Fruit fly (Drosophila melanogaster) whole organism, embryonic: ENCODE results near the gene Cpr64Ad.

ENCODE experiments used
- Atf6 ChIP-seq: fragments of 200-800 bp; sonication (Bioruptor generic); IDR thresholded peaks from 2 replicates; pipeline ENCODE4 v1.3.6; 2022; ENCODE audit warnings: missing biosample characterization, missing genetic modification characterization
- CG10209 ChIP-seq: fragments of 200-800 bp; sonication (Bioruptor generic); optimal IDR thresholded peaks from 3 replicates; lab custom pipeline; 2017; ENCODE audit warnings: missing biosample characterization, mild to moderate bottlenecking, missing genetic modification characterization, missing genetic modification reagents
- CG1024 ChIP-seq: fragments of 200-800 bp; sonication (Bioruptor generic); IDR thresholded peaks from 2 replicates; pipeline ENCODE4 v1.3.6; 2022; ENCODE audit warnings: missing biosample characterization, missing genetic modification characterization
- CG10959 ChIP-seq: fragments of 200-800 bp; sonication (Bioruptor generic); IDR thresholded peaks from 2 replicates; pipeline ENCODE4 v1.3.6; 2022; ENCODE audit warnings: missing biosample characterization, missing genetic modification characterization
- CG11695 ChIP-seq: fragments of 200-800 bp; sonication (Bioruptor generic); IDR thresholded peaks from 3 replicates; pipeline ENCODE4 v1.3.6; 2022; ENCODE audit warnings: missing biosample characterization, missing genetic modification characterization
- CG12104 ChIP-seq: fragments of 200-800 bp; sonication (Bioruptor generic); optimal IDR thresholded peaks from 3 replicates; lab custom pipeline; 2016; ENCODE audit warnings: missing biosample characterization, missing genetic modification characterization
- CG15479 ChIP-seq: fragments of 200-800 bp; sonication (Bioruptor generic); optimal IDR thresholded peaks from 3 replicates; lab custom pipeline; 2019; ENCODE audit warnings: missing biosample characterization, mild to moderate bottlenecking, missing genetic modification characterization, moderate library complexity
- CG15696 ChIP-seq: fragments of 200-800 bp; sonication (Bioruptor generic); optimal IDR thresholded peaks from 2 replicates; lab custom pipeline; 2019; ENCODE audit warnings: missing biosample characterization, mild to moderate bottlenecking, missing genetic modification characterization, moderate library complexity
- CG17802 ChIP-seq: fragments of 200-800 bp; sonication (Bioruptor generic); optimal IDR thresholded peaks from 2 replicates; lab custom pipeline; 2018; ENCODE audit warnings: missing biosample characterization, mild to moderate bottlenecking, missing genetic modification characterization, moderate library complexity
- CG2120 ChIP-seq: fragments of 200-800 bp; sonication (Bioruptor generic); optimal IDR thresholded peaks from 3 replicates; lab custom pipeline; 2016; ENCODE audit warnings: missing biosample characterization, missing genetic modification characterization
- CG2199 ChIP-seq: fragments of 200-800 bp; sonication (Bioruptor generic); IDR thresholded peaks from 3 replicates; pipeline ENCODE4 v1.3.6; 2022; ENCODE audit warnings: missing biosample characterization, missing genetic modification characterization
- CG2202 ChIP-seq: fragments of 200-800 bp; sonication (Bioruptor generic); optimal IDR thresholded peaks from 2 replicates; lab custom pipeline; 2018; ENCODE audit warnings: missing biosample characterization, mild to moderate bottlenecking, missing genetic modification characterization
- CG31365 ChIP-seq: fragments of 200-800 bp; sonication (Bioruptor generic); optimal IDR thresholded peaks from 2 replicates; lab custom pipeline; 2018; ENCODE audit warnings: missing biosample characterization, mild to moderate bottlenecking, missing genetic modification characterization
- CG3407 ChIP-seq: fragments of 200-800 bp; sonication (Bioruptor generic); optimal IDR thresholded peaks from 2 replicates; lab custom pipeline; 2018; ENCODE audit warnings: missing biosample characterization, mild to moderate bottlenecking, missing genetic modification characterization
- CG4360 ChIP-seq: fragments of 200-800 bp; sonication (Bioruptor generic); IDR thresholded peaks from 2 replicates; pipeline ENCODE4 v1.3.6; 2022; ENCODE audit warnings: missing biosample characterization, missing genetic modification characterization
- CG4730 ChIP-seq: fragments of 200-800 bp; sonication (Bioruptor generic); IDR thresholded peaks from 2 replicates; pipeline ENCODE4 v1.3.6; 2022; ENCODE audit warnings: missing biosample characterization, missing genetic modification characterization
- CG7271 ChIP-seq: fragments of 200-800 bp; sonication (Bioruptor generic); optimal IDR thresholded peaks from 2 replicates; lab custom pipeline; 2018; ENCODE audit warnings: missing biosample characterization, mild to moderate bottlenecking, missing genetic modification characterization, moderate library complexity
- CTCF ChIP-seq: fragments of 200-800 bp; sonication (Bioruptor generic); optimal IDR thresholded peaks from 2 replicates; lab custom pipeline; 2017; ENCODE audit warnings: missing biosample characterization, mild to moderate bottlenecking, missing genetic modification characterization, moderate library complexity
- Dp ChIP-seq: fragments of 200-800 bp; sonication (Bioruptor generic); optimal IDR thresholded peaks from 2 replicates; lab custom pipeline; 2018; ENCODE audit warnings: missing biosample characterization, mild to moderate bottlenecking, missing genetic modification characterization, moderate library complexity
- Dref ChIP-seq: fragments of 200-800 bp; sonication (Bioruptor generic); IDR thresholded peaks from 2 replicates; pipeline ENCODE4 v1.3.6; 2022; ENCODE audit warnings: missing biosample characterization, missing genetic modification characterization
- Eip74EF ChIP-seq, 2 experiments: fragments of 200-800 bp in 1 of 2; fragments of >200 bp in 1 of 2; sonication (Bioruptor generic) in 1 of 2; optimal IDR thresholded peaks; 2 replicates each; lab custom pipeline; 2017 to 2019; ENCODE audit warnings: missing biosample characterization in 2 of 2, missing genetic modification characterization in 2 of 2, mild to moderate bottlenecking in 1 of 2, moderate library complexity in 1 of 2
- Ets65A ChIP-seq: fragments of 200-800 bp; sonication (Bioruptor generic); peaks from one replicate; lab custom pipeline; 2016; ENCODE audit warnings: missing biosample characterization, missing genetic modification characterization
- Hr78 ChIP-seq, 2 experiments: fragments of 200-800 bp in 1 of 2; fragments of >200 bp in 1 of 2; sonication (Bioruptor generic) in 1 of 2; optimal IDR thresholded peaks; 2 replicates each; lab custom pipeline; 2017 to 2019; ENCODE audit warnings: missing biosample characterization in 2 of 2, missing genetic modification characterization in 2 of 2, mild to moderate bottlenecking in 1 of 2, moderate library complexity in 1 of 2
- Kr ChIP-seq: fragments of 200-800 bp; sonication (Bioruptor generic); optimal IDR thresholded peaks from 2 replicates; lab custom pipeline; 2017; ENCODE audit warnings: missing biosample characterization, mild to moderate bottlenecking, missing genetic modification characterization
- Lpt ChIP-seq: fragments of >200 bp; optimal IDR thresholded peaks from 2 replicates; lab custom pipeline; 2018; ENCODE audit warnings: missing biosample characterization, missing genetic modification characterization
- MBD-R2 ChIP-seq: fragments of 200-800 bp; sonication (Bioruptor generic); IDR thresholded peaks from 2 replicates; pipeline ENCODE4 v1.3.6; 2022; ENCODE audit warnings: missing biosample characterization, missing genetic modification characterization
- Med ChIP-seq: fragments of 200-800 bp; sonication (Bioruptor generic); peaks from one replicate; lab custom pipeline; 2016; ENCODE audit warnings: missing biosample characterization, missing genetic modification characterization, mild to moderate bottlenecking, inconsistent platforms, moderate library complexity
- Trl ChIP-seq, 3 experiments: fragments of >200 bp in 2 of 3; fragments of 200-800 bp in 1 of 3; sonication (Bioruptor generic) in 1 of 3; optimal IDR thresholded peaks; 2 replicates in 1 of 3; 3 replicates in 2 of 3; lab custom pipeline; 2016 to 2017; ENCODE audit warnings: missing biosample characterization in 1 of 3, missing genetic modification characterization in 1 of 3
- ato ChIP-seq: fragments of 200-800 bp; sonication (Bioruptor generic); IDR thresholded peaks from 2 replicates; pipeline ENCODE4 v1.3.6; 2022; ENCODE audit warnings: missing biosample characterization, missing genetic modification characterization; ENCODE audit not compliant: partially characterized antibody
- bbx ChIP-seq: fragments of 200-800 bp; sonication (Bioruptor generic); IDR thresholded peaks from 2 replicates; pipeline ENCODE4 v1.3.6; 2022; ENCODE audit warnings: missing biosample characterization, missing genetic modification characterization; ENCODE audit not compliant: partially characterized antibody
- cas ChIP-seq: fragments of 200-800 bp; sonication (Bioruptor generic); IDR thresholded peaks from 2 replicates; pipeline ENCODE4 v1.3.6; 2022; ENCODE audit warnings: missing biosample characterization, missing genetic modification characterization
- chm ChIP-seq: fragments of 200-800 bp; sonication (Bioruptor generic); IDR thresholded peaks from 2 replicates; pipeline ENCODE4 v1.3.6; 2022; ENCODE audit warnings: missing biosample characterization, missing genetic modification characterization
- crol ChIP-seq: fragments of 200-800 bp; sonication (Bioruptor generic); IDR thresholded peaks from 2 replicates; pipeline ENCODE4 v1.3.6; 2022; ENCODE audit warnings: missing biosample characterization, missing genetic modification characterization
- fru ChIP-seq: fragments of >200 bp; optimal IDR thresholded peaks from 2 replicates; lab custom pipeline; 2017
- ftz-f1 ChIP-seq: fragments of 200-800 bp; sonication (Bioruptor generic); optimal IDR thresholded peaks from 2 replicates; lab custom pipeline; 2016; ENCODE audit warnings: missing biosample characterization, missing genetic modification characterization
- inv ChIP-seq: fragments of 200-800 bp; sonication (Bioruptor generic); IDR thresholded peaks from 2 replicates; pipeline ENCODE4 v1.3.6; 2022; ENCODE audit warnings: missing biosample characterization, missing genetic modification characterization; ENCODE audit not compliant: partially characterized antibody
- kni ChIP-seq: fragments of 200-800 bp; sonication (Bioruptor generic); optimal IDR thresholded peaks from 3 replicates; lab custom pipeline; 2017; ENCODE audit warnings: mild to moderate bottlenecking, missing biosample characterization, missing genetic modification reagents, missing genetic modification characterization
- lola ChIP-seq, 3 experiments: fragments of >200 bp in 2 of 3; fragments of 200-800 bp in 1 of 3; sonication (Bioruptor generic) in 1 of 3; optimal IDR thresholded peaks; 2 replicates each; lab custom pipeline; 2017 to 2019; ENCODE audit warnings: missing biosample characterization in 3 of 3, missing genetic modification characterization in 3 of 3, mild to moderate bottlenecking in 1 of 3, moderate library complexity in 1 of 3
- pros ChIP-seq: fragments of 200-800 bp; sonication (Bioruptor generic); optimal IDR thresholded peaks from 3 replicates; lab custom pipeline; 2019; ENCODE audit warnings: missing biosample characterization, mild to moderate bottlenecking, missing genetic modification characterization, moderate library complexity
- psq ChIP-seq: fragments of 200-800 bp; sonication (Bioruptor generic); optimal IDR thresholded peaks from 2 replicates; lab custom pipeline; 2017; ENCODE audit warnings: missing biosample characterization, missing genetic modification characterization
- rib ChIP-seq: fragments of 200-800 bp; sonication (Bioruptor generic); IDR thresholded peaks from 2 replicates; pipeline ENCODE4 v1.3.6; 2022; ENCODE audit warnings: missing biosample characterization, missing genetic modification characterization
- sens ChIP-seq: fragments of 200-800 bp; sonication (Bioruptor generic); peaks from one replicate; lab custom pipeline; 2016; ENCODE audit warnings: missing biosample characterization, missing genetic modification characterization
- tll ChIP-seq, 2 experiments: fragments of 200-800 bp in 1 of 2; fragments of >200 bp in 1 of 2; sonication (Bioruptor generic) in 1 of 2; optimal IDR thresholded peaks; 2 replicates each; lab custom pipeline; 2017 to 2019; ENCODE audit warnings: missing biosample characterization in 2 of 2, missing genetic modification characterization in 2 of 2, mild to moderate bottlenecking in 1 of 2, moderate library complexity in 1 of 2
- twi ChIP-seq: fragments of 200-800 bp; optimal IDR thresholded peaks from 2 replicates; lab custom pipeline; 2019; ENCODE audit warnings: missing biosample characterization, mild to moderate bottlenecking, missing genetic modification characterization, moderate library complexity
- unpg ChIP-seq: fragments of 200-800 bp; sonication (Bioruptor generic); optimal IDR thresholded peaks from 3 replicates; lab custom pipeline; 2018; ENCODE audit warnings: missing biosample characterization, mild to moderate bottlenecking, missing genetic modification characterization, moderate library complexity
- zf30C ChIP-seq: fragments of 200-800 bp; sonication (Bioruptor generic); optimal IDR thresholded peaks from 3 replicates; lab custom pipeline; 2018; ENCODE audit warnings: missing biosample characterization, mild to moderate bottlenecking, missing genetic modification characterization
- zfh1 ChIP-seq: fragments of 200-800 bp; sonication (Bioruptor generic); IDR thresholded peaks from 3 replicates; pipeline ENCODE4 v1.3.6; 2022; ENCODE audit warnings: missing biosample characterization, missing genetic modification characterization

Cpr64Ad gene

dm6 chr3L:4252862-4253610 is 37.9 kb downstream of the Cpr64Ad start (continued):
- TF ChIP-seq CG11695 (GFP tag; lab: Robert Waterston, UW) (peak; percentile 49; the same call in 1 of the 3 replicates), Dp (GFP tag; lab: Kevin White, UChicago) (no peak), Kr (GFP tag; lab: Kevin White, UChicago) (peak; percentile 41), CG31365 (tag; lab: Kevin White, UChicago) (no peak), CG17802 (tag; lab: Kevin White, UChicago) (peak; percentile 6), zf30C (GFP tag; lab: Kevin White, UChicago) (peak; percentile 89), lola (GFP tag; optimal IDR thresholded peaks at IDR 0.05; lab: Kevin White, UChicago) (no peak), inv (no peak), Ets65A (GFP tag; lab: Kevin White, UChicago) (no peak), twi (tag; lab: Kevin White, UChicago) (peak; percentile 23), crol (peak; percentile 77), pros (GFP tag; lab: Kevin White, UChicago) (peak; percentile 95), Hr78 (GFP tag; optimal IDR thresholded peaks at IDR 0.05; lab: Kevin White, UChicago) (peak in 1 of 2 experiments; percentile 65), Trl (optimal IDR thresholded peaks at IDR 0.05; lab: Kevin White, UChicago) (peak in 1 of 2 experiments; percentile 0), Trl (GFP tag; optimal IDR thresholded peaks at IDR 0.05; lab: Kevin White, UChicago) (no peak), CG2199 (GFP tag; lab: Robert Waterston, UW) (0 out of 3 replicates have a peak, but pooled peaks have one; percentile 27), CG2202 (tag; lab: Kevin White, UChicago) (no peak), Lpt (GFP tag; lab: Kevin White, UChicago) (peak; percentile 81), CG15479 (peak; percentile 95), zfh1 (0 out of 3 replicates have a peak, but pooled peaks have one; percentile 13), CTCF (GFP tag; lab: Kevin White, UChicago) (no peak), Eip74EF (GFP tag; optimal IDR thresholded peaks at IDR 0.05; lab: Kevin White, UChicago) (no peak), kni (peak; percentile 86), CG1024 (GFP tag; lab: Robert Waterston, UW) (no peak), ftz-f1 (GFP tag; lab: Kevin White, UChicago) (peak; percentile 6), ato (GFP tag; lab: Robert Waterston, UW) (no peak), rib (GFP tag; lab: Robert Waterston, UW) (0 out of 2 replicates have a peak, but pooled peaks have one; percentile 12), psq (GFP tag; lab: Kevin White, UChicago) (peak; percentile 74)

dm6 chr3L:4253611-4254300 is 38.6 kb downstream of the Cpr64Ad start:
- no peak for TF ChIP-seq tll (GFP tag; optimal IDR thresholded peaks at IDR 0.05; lab: Kevin White, UChicago)
- TF ChIP-seq fru (lab: Kevin White, UChicago): no peak
- TF ChIP-seq CG10209: no peak
- TF ChIP-seq Med (GFP tag; lab: Kevin White, UChicago): peak; percentile 20
- 0 out of 2 replicates have a peak, but pooled peaks have one; percentile 31 for TF ChIP-seq CG10959
- TF ChIP-seq CG4360 (GFP tag; lab: Robert Waterston, UW): no peak
- no peak for TF ChIP-seq Dref (GFP tag; lab: Robert Waterston, UW)
- no peak for TF ChIP-seq cas (GFP tag; lab: Robert Waterston, UW)
- no peak for TF ChIP-seq Atf6 (GFP tag; lab: Robert Waterston, UW)
- TF ChIP-seq CG15696: no peak
- TF ChIP-seq CG2120: no peak
- 0 out of 2 replicates have a peak, but pooled peaks have one; percentile 14 for TF ChIP-seq bbx (GFP tag; lab: Robert Waterston, UW)
- TF ChIP-seq Hr78 (GFP tag; optimal IDR thresholded peaks at IDR 0.05; lab: Kevin White, UChicago): peak in 1 of 2 experiments; percentile 54
- TF ChIP-seq CG4730 (GFP tag; lab: Robert Waterston, UW): no peak
- no peak for TF ChIP-seq CG3407
- TF ChIP-seq unpg: no peak
- peak; percentile 13; the same call in 1 of the 2 replicates for TF ChIP-seq chm
- TF ChIP-seq CG7271: no peak
- no peak for TF ChIP-seq pros (GFP tag; lab: Kevin White, UChicago)
- TF ChIP-seq CG1024 (GFP tag; lab: Robert Waterston, UW): no peak
- TF ChIP-seq CG12104 (GFP tag; lab: Kevin White, UChicago): peak; percentile 6
- TF ChIP-seq sens (GFP tag; lab: Kevin White, UChicago): peak; percentile 48
- peak; percentile 26 for TF ChIP-seq MBD-R2 (GFP tag; lab: Robert Waterston, UW)
